Fruit fly (Drosophila melanogaster) whole organism, pupa: ENCODE data around the gene mRpL46.

Experiments
- CG32121 ChIP-seq: fragments of 200-800 bp; sonication (Bioruptor generic); IDR thresholded peaks from 2 replicates; pipeline ENCODE4 v1.3.6; 2022; ENCODE audit warnings: missing biosample characterization, missing genetic modification characterization
- Pif1A ChIP-seq: fragments of 200-800 bp; sonication (Bioruptor generic); optimal IDR thresholded peaks from 3 replicates; lab custom pipeline; 2016; ENCODE audit warnings: missing biosample characterization, missing genetic modification characterization

dm6 chr3L:1755458-1755984, 21.7 kb upstream of the mRpL46 start, which contains the start of gene Cht2:
- TF ChIP-seq CG32121 (GFP tag; lab: Robert Waterston, UW): peak; percentile 34; the same call in 1 of the 2 replicates
- no peak for TF ChIP-seq Pif1A (GFP tag; lab: Kevin White, UChicago)
